Fruit fly (Drosophila melanogaster): ENCODE measurements around the gene CG12237.

Gene CG12237

DNA sequence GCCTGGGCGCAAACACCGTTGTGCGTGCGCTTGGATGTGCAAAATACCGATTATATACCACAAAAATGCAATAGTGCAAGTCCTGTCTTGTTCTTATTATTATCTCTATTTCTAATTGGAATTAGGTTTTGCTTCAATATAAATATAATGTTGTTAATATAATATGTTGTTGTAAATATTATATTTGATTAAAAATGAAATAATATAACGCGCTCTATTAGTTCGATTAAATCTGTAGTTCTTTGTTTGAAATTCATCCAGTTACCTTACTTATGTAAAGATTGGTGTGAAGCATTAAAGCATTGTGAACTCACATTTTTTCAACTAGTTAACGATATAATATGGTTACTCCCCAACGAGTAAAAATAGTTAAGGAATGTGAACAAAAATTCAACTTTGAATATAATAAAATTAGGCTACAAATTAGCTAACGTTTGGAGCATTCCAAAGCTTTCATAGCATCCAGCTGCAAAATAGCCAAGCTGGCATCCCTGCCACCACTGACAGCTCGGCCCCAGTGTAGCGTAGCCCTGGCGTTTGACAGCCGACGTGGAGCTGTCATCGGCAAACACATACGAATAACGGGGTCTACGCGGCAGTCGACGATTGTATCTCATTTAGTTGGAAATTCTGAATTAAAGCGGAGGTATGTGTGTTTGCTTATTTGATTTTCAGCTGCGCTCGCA, at the start of gene CG12237, which contains the start of gene Sec61gamma:
CG12237 (minus strand) TSS at position 51 of the 686 bp plus-strand sequence.
Sec61gamma (plus strand) TSS at position 509 of the 686 bp plus-strand sequence.
- TF ChIP-seq CG17801 (GFP tag; optimal IDR thresholded peaks at IDR 0.05; ENCODE audit: partially characterized antibody) = peak; percentile 45

DNA sequence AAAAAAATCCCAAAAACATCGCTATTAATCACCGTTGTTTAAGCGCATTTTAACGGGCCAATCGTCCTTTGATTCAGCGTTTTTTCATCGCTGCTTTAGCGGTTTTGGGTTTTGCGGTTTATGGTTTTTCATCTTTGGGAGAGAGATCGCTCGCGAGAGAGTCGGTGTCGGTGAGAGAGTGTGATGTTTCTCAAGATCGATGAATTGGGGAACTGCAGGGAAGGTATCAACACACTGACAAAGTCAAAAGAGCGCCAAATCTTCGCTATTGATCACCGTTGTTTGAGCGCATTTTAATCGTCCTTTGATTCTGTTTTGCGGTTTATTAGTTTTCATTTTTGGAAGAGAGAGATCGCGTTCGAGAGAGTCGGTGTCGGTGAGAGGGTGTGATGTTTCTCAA, 47.4 kb upstream of the CG12237 start:
- TF ChIP-seq CG17801 (GFP tag; optimal IDR thresholded peaks at IDR 0.05; ENCODE audit: partially characterized antibody) = no peak

- no peak for TF ChIP-seq CG17801 (GFP tag; optimal IDR thresholded peaks at IDR 0.05; ENCODE audit: partially characterized antibody)
Observed at dm6 chrX:19688848-19689247, 46.2 kb upstream of the CG12237 start, which contains the start of gene CG14227. Gene CG14227 (minus strand): TSS chrX:19688948.

- no peak for TF ChIP-seq CG17801 (GFP tag; optimal IDR thresholded peaks at IDR 0.05; ENCODE audit: partially characterized antibody)
Observed at dm6 chrX:19684048-19684447, 41.4 kb upstream of the CG12237 start.

dm6 chrX:19683040-19683875, 40.6 kb upstream of the CG12237 start, which contains the start of the genes dome and Ubqn:
Gene dome (minus strand): TSS chrX:19683518.
Gene Ubqn (plus strand): TSS chrX:19683808.
- TF ChIP-seq CG17801 (GFP tag; optimal IDR thresholded peaks at IDR 0.05; ENCODE audit: partially characterized antibody) = peak; percentile 62

DNA sequence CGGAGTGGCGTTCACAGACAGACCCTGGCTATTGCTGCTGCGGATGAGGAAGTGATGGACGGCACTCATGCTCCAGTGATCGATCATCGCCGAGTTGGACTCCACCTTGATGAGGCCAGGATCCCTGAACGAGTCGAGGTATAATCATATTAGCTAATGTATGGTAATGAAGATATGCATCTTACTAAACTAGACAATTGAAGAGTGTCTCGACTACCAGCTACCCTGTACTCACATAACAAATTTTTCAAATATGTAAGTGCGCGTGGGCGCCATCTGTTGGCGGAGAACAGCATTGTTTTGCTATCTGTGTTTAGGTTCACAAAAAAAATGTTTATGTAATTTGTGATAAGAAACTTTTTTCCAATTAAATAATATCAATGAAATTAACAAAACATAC, 36.5 kb upstream of the CG12237 start:
- no peak for TF ChIP-seq CG17801 (GFP tag; optimal IDR thresholded peaks at IDR 0.05; ENCODE audit: partially characterized antibody)

- no peak for TF ChIP-seq CG17801 (GFP tag; optimal IDR thresholded peaks at IDR 0.05; ENCODE audit: partially characterized antibody)
Observed at dm6 chrX:19675662-19676061, 33.0 kb upstream of the CG12237 start, which contains the start of gene et. Gene et (minus strand): TSS chrX:19675891.

dm6 chrX:19668405-19668804, 25.7 kb upstream of the CG12237 start:
- peak; percentile 93 for TF ChIP-seq CG17801 (GFP tag; optimal IDR thresholded peaks at IDR 0.05; ENCODE audit: partially characterized antibody)

DNA sequence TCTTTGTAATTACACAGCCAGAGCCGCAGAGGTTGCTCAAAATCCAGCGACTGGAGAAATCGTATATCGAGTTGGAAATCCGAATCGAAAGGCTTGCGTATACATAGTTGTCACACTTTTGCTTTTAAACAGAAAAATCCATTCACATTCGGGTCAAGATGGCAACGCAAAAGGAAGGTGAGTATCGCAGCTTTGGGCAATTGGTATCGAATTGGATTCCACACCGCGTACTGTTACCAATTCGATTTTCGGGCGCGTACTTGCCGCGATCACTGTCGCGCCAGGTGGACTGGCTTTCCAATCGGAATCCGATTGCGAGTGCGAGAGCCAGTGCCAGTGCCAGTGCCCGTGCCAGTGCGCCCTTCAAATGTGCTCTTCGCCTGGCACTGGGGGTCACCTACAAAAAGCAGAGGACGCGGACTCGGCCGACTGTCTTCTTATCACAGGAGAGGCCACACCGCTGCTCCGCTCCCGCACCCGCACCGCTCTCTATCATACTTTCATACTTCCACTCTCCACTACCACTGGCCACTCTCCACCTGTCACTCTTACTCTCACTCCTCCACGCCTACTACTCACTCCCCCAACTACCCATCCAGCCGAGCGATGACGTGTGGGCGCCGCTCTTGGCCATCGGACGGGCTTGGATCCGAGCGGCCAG, 24.9 kb upstream of the CG12237 start:
- TF ChIP-seq CG17801 (GFP tag; optimal IDR thresholded peaks at IDR 0.05; ENCODE audit: partially characterized antibody) = no peak

DNA sequence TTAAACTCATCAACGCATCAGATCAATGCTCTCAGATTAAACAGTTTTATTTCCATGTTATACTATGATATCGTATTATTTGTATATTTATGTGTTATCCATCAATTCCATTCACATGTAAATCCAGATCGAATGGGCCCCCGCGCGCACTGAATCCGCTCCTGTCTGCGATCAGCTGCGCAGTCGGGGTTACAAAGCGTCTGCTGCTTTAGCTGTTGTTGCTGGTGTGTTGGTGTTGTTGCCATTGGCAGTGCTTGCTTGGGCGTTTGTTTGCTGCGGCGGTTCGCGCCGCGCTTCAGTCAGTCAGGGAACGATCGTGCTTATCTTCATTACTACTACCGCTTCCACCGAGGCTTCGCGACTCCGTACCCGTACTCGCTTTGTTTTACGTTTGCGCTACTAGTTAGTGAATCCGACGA, 24.3 kb upstream of the CG12237 start, which contains the start of gene Zw:
Zw (plus strand) TSS at position 262 of the 419 bp plus-strand sequence.
- TF ChIP-seq CG17801 (GFP tag; optimal IDR thresholded peaks at IDR 0.05; ENCODE audit: partially characterized antibody) = peak; percentile 69

DNA sequence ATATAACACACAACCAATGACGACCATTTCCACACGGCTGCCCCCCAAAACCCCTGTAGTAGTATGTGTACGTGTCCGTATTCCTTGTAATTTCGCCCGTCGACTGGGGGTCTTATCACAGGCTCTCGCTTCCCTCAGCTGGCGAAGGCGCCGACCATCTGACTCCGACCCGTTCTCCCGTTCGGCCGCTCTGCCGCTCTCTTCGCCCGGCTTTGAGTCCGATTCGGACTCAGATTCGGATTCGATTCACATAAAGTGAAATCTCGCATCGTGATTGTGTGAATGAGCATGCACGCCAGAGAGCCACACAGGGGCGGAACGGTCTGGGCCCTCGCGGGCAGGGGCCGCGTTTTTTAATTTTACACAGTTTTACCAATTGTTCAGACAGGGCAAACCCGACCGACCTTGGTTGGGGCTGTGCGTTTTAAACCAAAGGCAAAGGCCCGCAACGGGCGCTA, 23.0 kb upstream of the CG12237 start:
- peak; percentile 13 for TF ChIP-seq CG17801 (GFP tag; optimal IDR thresholded peaks at IDR 0.05; ENCODE audit: partially characterized antibody)

DNA sequence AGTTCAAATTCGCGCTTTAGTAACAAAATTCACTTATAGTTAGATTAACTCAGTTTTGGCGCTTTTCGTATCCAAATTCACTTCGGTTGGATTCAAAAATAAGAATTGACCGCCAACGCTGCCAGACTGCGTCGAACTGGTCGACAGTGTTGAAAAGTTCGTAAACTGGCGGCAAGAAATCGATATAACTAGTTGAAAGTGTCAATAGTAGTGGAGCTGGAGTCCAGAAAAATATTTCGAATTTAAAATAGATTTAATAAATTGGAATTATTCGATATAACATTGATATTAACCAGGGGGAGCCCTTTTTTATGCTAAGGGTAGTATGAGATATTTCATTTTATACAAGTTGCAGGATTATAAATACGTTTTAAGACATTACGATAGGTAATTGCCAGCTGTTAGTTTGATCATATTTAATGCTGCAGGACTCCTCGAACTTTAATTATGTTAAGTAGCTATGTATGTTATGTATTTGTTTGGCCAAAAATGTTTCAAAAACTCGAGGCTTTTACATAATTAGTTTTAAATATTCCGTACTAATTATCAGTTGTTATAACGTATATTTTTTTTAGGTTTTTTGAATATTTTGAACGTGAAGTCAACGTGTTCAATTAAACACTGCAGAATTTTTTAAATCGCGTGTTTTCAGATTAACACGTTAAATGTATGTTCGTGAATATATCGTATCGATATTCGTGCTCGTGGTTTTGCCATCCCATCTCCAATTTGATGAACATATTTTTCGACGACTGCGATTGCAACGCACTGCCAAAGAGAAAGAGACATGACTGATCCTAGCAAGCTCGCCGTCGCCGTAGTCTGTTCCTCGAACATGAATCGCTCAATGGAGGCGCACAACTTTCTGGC, 21.4 kb upstream of the CG12237 start, which contains the start of the genes CG14223 and Ssu72:
CG14223 (minus strand) TSS at position 113 of the 870 bp plus-strand sequence.
Ssu72 (plus strand) TSS at position 703 of the 870 bp plus-strand sequence.
- no peak for TF ChIP-seq CG17801 (GFP tag; optimal IDR thresholded peaks at IDR 0.05; ENCODE audit: partially characterized antibody)

DNA sequence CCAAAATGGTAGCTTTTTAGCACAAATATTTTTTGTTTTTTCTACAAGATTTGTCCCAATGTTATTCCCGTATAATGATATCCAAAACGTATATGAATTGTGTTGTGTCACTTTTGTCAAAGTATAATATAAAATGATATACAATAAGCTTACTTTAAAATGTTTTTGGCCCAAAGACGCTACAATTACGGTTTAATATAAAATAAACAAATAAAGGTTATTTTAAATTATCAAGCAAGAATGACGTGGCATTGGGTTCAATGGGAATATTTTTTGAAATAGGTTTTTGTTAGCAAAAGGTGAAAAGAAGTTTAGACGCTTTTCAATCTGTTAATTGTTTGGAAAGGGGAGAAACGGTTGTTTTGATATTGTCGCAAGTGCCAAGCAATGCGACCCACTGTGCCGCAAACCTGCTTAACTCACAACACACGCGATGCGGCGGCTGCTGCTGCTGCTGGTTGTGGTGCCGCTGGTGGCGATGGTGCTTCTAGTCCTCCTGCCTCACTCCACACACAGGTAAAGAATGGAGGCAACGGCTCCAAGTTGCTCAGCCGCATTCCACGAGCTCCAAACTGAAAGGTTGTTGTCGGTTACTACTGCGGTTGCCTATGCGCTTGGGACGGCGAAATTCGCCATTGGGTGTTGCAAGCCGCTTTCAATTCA, 20.7 kb upstream of the CG12237 start:
- no peak for TF ChIP-seq CG17801 (GFP tag; optimal IDR thresholded peaks at IDR 0.05; ENCODE audit: partially characterized antibody)

Measured in ovary, adult (tissue).